Fruit fly (Drosophila melanogaster): Measurements from ENCODE around the gene CG6770.

CG6770 gene

dm6 chr2L:12038177-12038581, 7.7 kb downstream of the CG6770 start, which contains the start of gene Tom70 (continued):
- TF ChIP-seq unc-4 (GFP tag; IDR thresholded peaks at IDR 0.05; ENCODE audit: partially characterized antibody), result peak; percentile 58; the same call in 1 of the 2 replicates
- peak; percentile 95 for TF ChIP-seq bigmax (GFP tag; optimal IDR thresholded peaks at IDR 0.05)
- peak; percentile 25 for TF ChIP-seq Med (GFP tag)
- peak; percentile 21 for TF ChIP-seq Fer1 (GFP tag; optimal IDR thresholded peaks at IDR 0.05)
- TF ChIP-seq sqz (GFP tag; optimal IDR thresholded peaks at IDR 0.05), result no peak
- 0 out of 2 replicates have a peak, but pooled peaks have one; percentile 37 for TF ChIP-seq CG42726 (GFP tag; IDR thresholded peaks at IDR 0.05; ENCODE audit: partially characterized antibody)
- 0 out of 3 replicates have a peak, but pooled peaks have one; percentile 30 for TF ChIP-seq Opbp (GFP tag; IDR thresholded peaks at IDR 0.05; ENCODE audit: partially characterized antibody)
- peak in 1 of 2 experiments; percentile 94 for TF ChIP-seq Pdp1 (GFP tag; optimal IDR thresholded peaks at IDR 0.05)
- no peak for TF ChIP-seq ash1 (GFP tag; optimal IDR thresholded peaks at IDR 0.05)
- no peak for TF ChIP-seq Side (GFP tag; optimal IDR thresholded peaks at IDR 0.05)
- TF ChIP-seq Hmx (GFP tag; optimal IDR thresholded peaks at IDR 0.05), result no peak
- no peak for TF ChIP-seq CG18764 (GFP tag; optimal IDR thresholded peaks at IDR 0.05)
- no peak for TF ChIP-seq CG2889 (GFP tag; IDR thresholded peaks at IDR 0.05)
- peak in 1 of 2 experiments; percentile 67 for TF ChIP-seq crp (GFP tag; optimal IDR thresholded peaks at IDR 0.05)
- no peak for TF ChIP-seq fd64A (GFP tag; optimal IDR thresholded peaks at IDR 0.05)
- peak; percentile 38 for TF ChIP-seq trem (tag; optimal IDR thresholded peaks at IDR 0.05)
- no peak for TF ChIP-seq pum (GFP tag; optimal IDR thresholded peaks at IDR 0.05)
- no peak for TF ChIP-seq CG9876 (GFP tag; optimal IDR thresholded peaks at IDR 0.05)
- no peak for TF ChIP-seq PHDP (tag; optimal IDR thresholded peaks at IDR 0.05)
- TF ChIP-seq CG3065 (GFP tag; optimal IDR thresholded peaks at IDR 0.05), result no peak
- no peak for TF ChIP-seq Awh (GFP tag; IDR thresholded peaks at IDR 0.05)
- TF ChIP-seq CG13775 (GFP tag; optimal IDR thresholded peaks at IDR 0.05), result no peak
- peak; percentile 48; the same call in 2 of the 3 replicates for TF ChIP-seq vnd (GFP tag; IDR thresholded peaks at IDR 0.05; ENCODE audit: partially characterized antibody)
- no peak for TF ChIP-seq CG8478 (optimal IDR thresholded peaks at IDR 0.05)
- TF ChIP-seq row (GFP tag; IDR thresholded peaks at IDR 0.05), result no peak

dm6 chr2L:12033890-12034289, 12.0 kb downstream of the CG6770 start, which contains the start of gene CG18788:
TSS of gene CG18788 (plus strand) at chr2L:12034190.
- TF ChIP-seq Ravus (GFP tag; IDR thresholded peaks at IDR 0.05) (no peak), H15 (GFP tag; IDR thresholded peaks at IDR 0.05) (no peak), CG11398 (GFP tag; optimal IDR thresholded peaks at IDR 0.05) (no peak), dmrt99B (tag; optimal IDR thresholded peaks at IDR 0.05) (no peak), gcm (GFP tag; optimal IDR thresholded peaks at IDR 0.05) (no peak), Bteb2 (GFP tag; optimal IDR thresholded peaks at IDR 0.05) (no peak), CG8359 (GFP tag; optimal IDR thresholded peaks at IDR 0.05; ENCODE audit: borderline replicate concordance) (no peak)

- TF ChIP-seq CG5953 (GFP tag; IDR thresholded peaks at IDR 0.05), result no peak
- no peak for TF ChIP-seq CG12104 (GFP tag; optimal IDR thresholded peaks at IDR 0.05)
- TF ChIP-seq Rx (GFP tag; IDR thresholded peaks at IDR 0.05), result no peak
- no peak for TF ChIP-seq Hand (GFP tag; optimal IDR thresholded peaks at IDR 0.05)
- no peak for TF ChIP-seq Mad (GFP tag; optimal IDR thresholded peaks at IDR 0.05)
- TF ChIP-seq CG18011 (GFP tag; optimal IDR thresholded peaks at IDR 0.05), result no peak
- no peak for TF ChIP-seq sima (GFP tag; optimal IDR thresholded peaks at IDR 0.05)
- no peak for TF ChIP-seq hth (optimal IDR thresholded peaks at IDR 0.05)
- no peak for TF ChIP-seq CG12769 (tag; optimal IDR thresholded peaks at IDR 0.05)
- no peak for TF ChIP-seq CG6175 (GFP tag; IDR thresholded peaks at IDR 0.05)
- no peak for TF ChIP-seq Ets97D (GFP tag; optimal IDR thresholded peaks at IDR 0.05)
- TF ChIP-seq Six4 (GFP tag; optimal IDR thresholded peaks at IDR 0.05), result no peak
- no peak for TF ChIP-seq NC2β (GFP tag; optimal IDR thresholded peaks at IDR 0.05)
- no peak for TF ChIP-seq CG10267 (tag; optimal IDR thresholded peaks at IDR 0.05)
- TF ChIP-seq Oaz (GFP tag; IDR thresholded peaks at IDR 0.05), result no peak
- no peak for TF ChIP-seq CG32767 (GFP tag; IDR thresholded peaks at IDR 0.05)
- TF ChIP-seq CHES-1-like (GFP tag; optimal IDR thresholded peaks at IDR 0.05), result no peak
- no peak for TF ChIP-seq emc (GFP tag; optimal IDR thresholded peaks at IDR 0.05)
Observed at dm6 chr2L:12030552-12031131, 15.3 kb downstream of the CG6770 start.
